Worm (Caenorhabditis elegans) whole organism, late embryonic: Measurements from ENCODE around the gene kin-20.

Source experiments
- ahr-1 ChIP-seq: sonication (generic microtip); optimal IDR thresholded peaks from 2 replicates; lab custom pipeline; 2016; ENCODE audit warnings: missing genetic modification characterization, missing compliant biosample characterization
- ama-1 ChIP-seq: fragments of 150-350 bp; optimal IDR thresholded peaks from 2 replicates; lab custom pipeline; 2014
- dmd-4 ChIP-seq: sonication (generic microtip); optimal IDR thresholded peaks from 2 replicates; lab custom pipeline; 2016; ENCODE audit warnings: borderline replicate concordance, missing genetic modification characterization, missing compliant biosample characterization
- hlh-30 ChIP-seq: sonication (generic microtip); optimal IDR thresholded peaks from 2 replicates; lab custom pipeline; 2017; ENCODE audit warnings: antibody characterized with exemption, missing genetic modification characterization, missing compliant biosample characterization; ENCODE audit not compliant: insufficient read depth
- pag-3 ChIP-seq: sonication (generic microtip); optimal IDR thresholded peaks from 2 replicates; lab custom pipeline; 2016; ENCODE audit warnings: missing compliant biosample characterization, missing genetic modification characterization, borderline replicate concordance
- pha-4 ChIP-seq: fragments of 150-350 bp; optimal IDR thresholded peaks from 2 replicates; lab custom pipeline; 2018; ENCODE audit warnings: missing biosample characterization, missing genetic modification reagents, missing genetic modification characterization
- sox-2 ChIP-seq: fragments of 200-800 bp; sonication (Bioruptor generic); IDR thresholded peaks from 2 replicates; pipeline ENCODE4 v1.3.6; 2022; ENCODE audit warnings: missing genetic modification reagents, missing genetic modification characterization, missing compliant biosample characterization
- tbx-2 ChIP-seq: sonication (generic microtip); optimal IDR thresholded peaks from 2 replicates; lab custom pipeline; 2016; ENCODE audit warnings: missing genetic modification characterization, missing compliant biosample characterization
- ztf-16 ChIP-seq: sonication (generic microtip); optimal IDR thresholded peaks from 2 replicates; lab custom pipeline; 2017; ENCODE audit warnings: missing genetic modification characterization, missing compliant biosample characterization

- TF ChIP-seq sox-2 (GFP tag; lab: Robert Waterston, UW) (no peak), dmd-4 (tag; lab: Kevin White, UChicago) (no peak), ama-1 (lab: Kevin White, UChicago) (no peak), pag-3 (no peak), hlh-30 (tag; lab: Kevin White, UChicago) (no peak), ahr-1 (no peak), ztf-16 (tag; lab: Kevin White, UChicago) (no peak), pha-4 (no peak), tbx-2 (tag; lab: Kevin White, UChicago) (no peak)
These were observed 43.9 kb downstream of the kin-20 start for ce11 chrX:15233684-15234083.
